Worm (Caenorhabditis elegans) whole organism, early embryonic: ENCODE data around the gene tpan-1.

Source experiments
- B0310.2 ChIP-seq: sonication (generic microtip); optimal IDR thresholded peaks from 2 replicates; lab custom pipeline; 2016; ENCODE audit warnings: mild to moderate bottlenecking, missing genetic modification characterization, missing compliant biosample characterization
- F13C5.2 ChIP-seq: sonication (generic microtip); optimal IDR thresholded peaks from 2 replicates; lab custom pipeline; 2017; ENCODE audit warnings: mild to moderate bottlenecking, missing genetic modification characterization, inconsistent platforms, missing compliant biosample characterization
- aly-1 ChIP-seq: sonication (generic microtip); optimal IDR thresholded peaks from 2 replicates; lab custom pipeline; 2016; ENCODE audit warnings: missing genetic modification characterization, missing compliant biosample characterization
- ama-1 ChIP-seq: fragments of 150-350 bp; optimal IDR thresholded peaks from 2 replicates; lab custom pipeline; 2014
- ceh-13 ChIP-seq: fragments of 200-800 bp; sonication (Bioruptor generic); optimal IDR thresholded peaks from 2 replicates; lab custom pipeline; 2018; ENCODE audit warnings: mild to moderate bottlenecking, missing genetic modification characterization, missing compliant biosample characterization
- ceh-36 ChIP-seq: sonication (generic microtip); optimal IDR thresholded peaks from 2 replicates; lab custom pipeline; 2016; ENCODE audit warnings: missing genetic modification characterization, inconsistent platforms, missing compliant biosample characterization
- ets-7 ChIP-seq: sonication (generic microtip); optimal IDR thresholded peaks from 2 replicates; lab custom pipeline; 2016; ENCODE audit warnings: missing genotype, missing genetic modification characterization, missing compliant biosample characterization
- flt-1 ChIP-seq: fragments of 200-800 bp; sonication (Bioruptor generic); IDR thresholded peaks from 2 replicates; pipeline ENCODE4 v1.3.6; 2022; ENCODE audit warnings: missing genetic modification characterization, missing compliant biosample characterization
- hmbx-1 ChIP-seq: sonication (generic microtip); optimal IDR thresholded peaks from 2 replicates; lab custom pipeline; 2016; ENCODE audit warnings: mild to moderate bottlenecking, missing genetic modification characterization, missing compliant biosample characterization
- hmg-4 ChIP-seq: fragments of 200-800 bp; sonication (Bioruptor generic); optimal IDR thresholded peaks from 2 replicates; lab custom pipeline; 2018; ENCODE audit warnings: mild to moderate bottlenecking, missing genetic modification characterization, missing compliant biosample characterization
- hnd-1 ChIP-seq: sonication (generic microtip); optimal IDR thresholded peaks from 2 replicates; lab custom pipeline; 2016; ENCODE audit warnings: missing genetic modification characterization, missing compliant biosample characterization
- pes-1 ChIP-seq: fragments of 200-800 bp; sonication (Bioruptor generic); IDR thresholded peaks from 2 replicates; pipeline ENCODE4 v1.3.6; 2022; ENCODE audit warnings: missing genetic modification reagents, missing genetic modification characterization, missing compliant biosample characterization
- scrt-1 ChIP-seq: fragments of 200-800 bp; sonication (Bioruptor generic); IDR thresholded peaks from 2 replicates; pipeline ENCODE4 v1.3.6; 2022; ENCODE audit warnings: missing genetic modification characterization, missing compliant biosample characterization
- sea-1 ChIP-seq: fragments of 200-800 bp; sonication (Bioruptor generic); conservative IDR thresholded peaks from 2 replicates; pipeline ENCODE4 v1.3.6; 2022; ENCODE audit warnings: missing genetic modification characterization, missing compliant biosample characterization
- tbx-11 ChIP-seq: fragments of 200-800 bp; sonication (Bioruptor generic); IDR thresholded peaks from 2 replicates; pipeline ENCODE4 v1.3.6; 2022; ENCODE audit warnings: missing genetic modification characterization, missing compliant biosample characterization
- tbx-37 ChIP-seq: fragments of 200-800 bp; sonication (Bioruptor generic); conservative IDR thresholded peaks from 2 replicates; pipeline ENCODE4 v1.3.6; 2022; ENCODE audit warnings: missing genetic modification reagents, missing genetic modification characterization, missing compliant biosample characterization

tpan-1 gene

ce11 chrV:20830409-20830808, 41.1 kb downstream of the tpan-1 start:
- TF ChIP-seq scrt-1 (no peak), hnd-1 (tag; lab: Kevin White, UChicago) (no peak), F13C5.2 (no peak), ceh-36 (tag; lab: Kevin White, UChicago) (no peak), tbx-11 (GFP tag; lab: Robert Waterston, UW) (no peak), hmbx-1 (tag; lab: Kevin White, UChicago) (no peak), pes-1 (no peak), tbx-37 (GFP tag; lab: Robert Waterston, UW) (no peak), hmg-4 (GFP tag; lab: Kevin White, UChicago) (no peak), ets-7 (tag; lab: Kevin White, UChicago) (no peak), sea-1 (no peak)

ce11 chrV:20831867-20832266, 42.6 kb downstream of the tpan-1 start:
- no peak for TF ChIP-seq ceh-36 (tag; lab: Kevin White, UChicago)
- TF ChIP-seq tbx-11 (GFP tag; lab: Robert Waterston, UW) = no peak
- no peak for TF ChIP-seq flt-1 (GFP tag; lab: Robert Waterston, UW)
- TF ChIP-seq hnd-1 (tag; lab: Kevin White, UChicago) = no peak
- no peak for TF ChIP-seq tbx-37 (GFP tag; lab: Robert Waterston, UW)
- no peak for TF ChIP-seq ama-1
- TF ChIP-seq hmbx-1 (tag; lab: Kevin White, UChicago) = no peak
- no peak for TF ChIP-seq F13C5.2
- TF ChIP-seq hmg-4 (GFP tag; lab: Kevin White, UChicago) = no peak
- TF ChIP-seq sea-1 = no peak
- no peak for TF ChIP-seq B0310.2 (tag; lab: Kevin White, UChicago)
- TF ChIP-seq ceh-13 (GFP tag; lab: Kevin White, UChicago) = no peak
- TF ChIP-seq pes-1 = no peak
- no peak for TF ChIP-seq scrt-1
- TF ChIP-seq aly-1 (tag; lab: Kevin White, UChicago) = no peak

ce11 chrV:20832554-20832963, 43.3 kb downstream of the tpan-1 start:
- TF ChIP-seq hnd-1 (tag; lab: Kevin White, UChicago) (no peak), pes-1 (0 out of 2 replicates have a peak, but pooled peaks have one; percentile 52), tbx-37 (GFP tag; lab: Robert Waterston, UW) (0 out of 2 replicates have a peak, but pooled peaks have one; percentile 6), ceh-13 (GFP tag; lab: Kevin White, UChicago) (peak; percentile 24)

DNA sequence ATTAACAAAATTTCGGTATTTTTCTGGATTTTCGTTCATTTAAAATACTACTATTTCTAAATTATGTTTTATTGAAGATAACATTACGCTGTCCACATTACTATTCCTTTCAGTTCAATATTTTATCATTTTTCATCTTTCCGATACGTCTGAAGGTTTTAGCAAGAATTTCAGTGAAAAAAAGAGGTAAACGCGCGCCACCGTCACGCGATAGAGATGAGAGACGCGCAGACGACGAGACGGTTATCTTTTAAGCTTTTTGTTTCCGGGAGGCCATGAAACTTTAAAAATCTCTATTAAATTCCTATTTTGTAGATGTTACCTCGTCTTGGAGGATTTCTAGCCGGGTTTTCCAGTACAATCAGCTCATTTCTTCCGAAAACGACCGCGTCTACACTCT, 48.5 kb downstream of the tpan-1 start, which contains the start of gene mrps-12:
Gene mrps-12, plus strand, starts transcription at position 316 of the 400 bp plus-strand sequence.
- TF ChIP-seq pes-1 (0 out of 2 replicates have a peak, but pooled peaks have one; percentile 3), tbx-37 (GFP tag; lab: Robert Waterston, UW) (no peak)

ce11 chrV:20838565-20838964, 49.3 kb downstream of the tpan-1 start, which contains the start of gene exos-7:
TSS of gene exos-7 (plus strand) at chrV:20838865.
- TF ChIP-seq tbx-37 (GFP tag; lab: Robert Waterston, UW) (no peak), ceh-36 (tag; lab: Kevin White, UChicago) (no peak), tbx-11 (GFP tag; lab: Robert Waterston, UW) (no peak), hnd-1 (tag; lab: Kevin White, UChicago) (no peak)

DNA sequence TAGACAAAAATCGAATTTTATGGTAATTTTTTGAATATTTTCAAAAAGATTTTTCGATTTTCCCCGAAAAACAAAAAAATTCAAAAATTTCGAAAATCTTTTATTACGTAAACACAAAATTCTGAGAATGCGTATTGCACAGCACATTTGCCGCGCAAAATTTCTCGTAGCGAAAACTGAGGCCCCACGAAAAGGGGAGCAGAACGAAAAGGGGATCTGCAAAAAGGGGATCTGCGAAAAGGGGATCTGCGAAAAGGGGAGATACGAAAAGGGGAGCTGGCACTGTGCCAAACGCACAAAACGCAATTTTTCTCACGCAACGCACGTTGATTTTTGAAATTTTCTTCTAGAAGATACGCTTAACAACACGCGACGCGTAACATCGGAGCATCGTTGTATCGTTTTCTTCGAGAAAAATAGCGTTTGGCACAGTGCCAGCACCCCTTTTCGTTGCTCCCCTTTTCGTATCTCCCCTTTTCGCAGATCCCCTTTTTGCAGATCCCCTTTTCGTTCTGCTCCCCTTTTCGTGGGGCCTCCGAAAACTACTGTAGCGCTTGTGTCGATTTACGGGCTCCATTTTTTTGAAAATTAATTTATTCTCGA, 50.1 kb downstream of the tpan-1 start:
- 0 out of 2 replicates have a peak, but pooled peaks have one; percentile 29 for TF ChIP-seq sea-1
- peak; percentile 63 for TF ChIP-seq pes-1
